Worm (Caenorhabditis elegans) whole organism, L1 larva: ENCODE results near the gene his-1.
A peak's percentile ranks its signal among the peaks of the same experiment; 100 is the strongest.

Experiments
- efl-1 ChIP-seq, 4 experiments: fragments of 150-350 bp; optimal IDR thresholded peaks in 3 of 4; peaks in 1 of 4; 1 replicate in 1 of 4; 2 replicates in 3 of 4; lab custom pipeline; 2014; ENCODE audit warnings: missing biosample characterization in 2 of 4, missing genetic modification characterization in 2 of 4, missing genetic modification reagents in 2 of 4
- fkh-4 ChIP-seq: sonication (generic microtip); optimal IDR thresholded peaks from 2 replicates; lab custom pipeline; 2016; ENCODE audit warnings: missing compliant biosample characterization, missing genetic modification characterization, borderline replicate concordance
- hlh-4 ChIP-seq: sonication (generic microtip); optimal IDR thresholded peaks from 2 replicates; lab custom pipeline; 2016; ENCODE audit warnings: mild to moderate bottlenecking, missing genetic modification characterization, missing compliant biosample characterization

Gene his-1

DNA sequence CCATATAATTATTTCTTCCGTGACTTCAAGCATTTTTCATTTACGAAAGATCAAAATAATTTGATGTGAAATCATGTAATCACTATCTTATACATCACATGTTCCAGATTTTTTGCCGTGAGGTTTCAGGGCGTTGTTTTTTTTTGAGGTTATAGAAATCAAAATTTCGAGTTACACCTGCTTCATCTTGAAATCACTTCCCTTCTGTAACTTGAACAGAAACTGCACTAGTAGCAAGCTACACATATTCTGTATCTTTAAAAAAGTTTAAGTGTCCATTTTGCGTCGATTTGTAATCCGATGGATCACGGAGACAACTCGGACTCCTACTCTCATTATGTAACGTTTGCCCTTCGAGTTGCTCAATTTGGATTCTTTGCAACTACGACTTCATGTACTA, 48.4 kb downstream of the his-1 start, which contains the start of gene F22B8.3:
Gene F22B8.3, plus strand, starts transcription at position 301 of the 400 bp plus-strand sequence.
- TF ChIP-seq efl-1 (optimal IDR thresholded peaks at IDR 0.05; lab: Kevin White, UChicago) (no peak), efl-1 (GFP tag; optimal IDR thresholded peaks at IDR 0.05 in 1 of 2; lab: Kevin White, UChicago) (peak in 1 of 2 experiments; percentile 58), fkh-4 (tag; lab: Kevin White, UChicago) (no peak), hlh-4 (tag; lab: Kevin White, UChicago) (no peak)
- TF ChIP-seq, all 84 proteins: peak for 1
